Worm (Caenorhabditis elegans) whole organism, L1 larva: Measurements from ENCODE around the gene rmh-2.

ENCODE experiments used
- aly-2 ChIP-seq: fragments of 150-350 bp; optimal IDR thresholded peaks from 2 replicates; lab custom pipeline; 2014; ENCODE audit warnings: missing biosample characterization, missing genetic modification characterization
- ama-1 ChIP-seq: fragments of 150-350 bp; optimal IDR thresholded peaks from 2 replicates; lab custom pipeline; 2014
- elt-3 ChIP-seq, 6 experiments: fragments of 150-350 bp in 1 of 6; sonication (generic microtip); optimal IDR thresholded peaks; 2 replicates each; lab custom pipeline; 2017 to 2018; ENCODE audit warnings: missing biosample characterization in 6 of 6, missing genetic modification characterization in 6 of 6, inconsistent platforms in 1 of 6
- jun-1 ChIP-seq: fragments of 150-350 bp; optimal IDR thresholded peaks from 2 replicates; lab custom pipeline; 2014; ENCODE audit warnings: missing biosample characterization, missing genetic modification reagents, missing genetic modification characterization
- mef-2 ChIP-seq: fragments of 150-350 bp; optimal IDR thresholded peaks from 2 replicates; lab custom pipeline; 2014; ENCODE audit warnings: missing biosample characterization, missing genetic modification characterization
- mep-1 ChIP-seq: fragments of 150-350 bp; optimal IDR thresholded peaks from 2 replicates; lab custom pipeline; 2014; ENCODE audit warnings: missing biosample characterization, missing genetic modification characterization
- nhr-11 ChIP-seq: fragments of 150-350 bp; optimal IDR thresholded peaks from 2 replicates; lab custom pipeline; 2014; ENCODE audit warnings: missing biosample characterization, missing genetic modification characterization
- nhr-20 ChIP-seq: sonication (generic microtip); optimal IDR thresholded peaks from 2 replicates; lab custom pipeline; 2016; ENCODE audit warnings: mild to moderate bottlenecking, missing genetic modification characterization, missing compliant biosample characterization
- rnt-1 ChIP-seq: sonication (generic microtip); optimal IDR thresholded peaks from 2 replicates; lab custom pipeline; 2016; ENCODE audit warnings: mild to moderate bottlenecking, missing genetic modification characterization, moderate library complexity, missing compliant biosample characterization
- sox-4 ChIP-seq: sonication (generic microtip); optimal IDR thresholded peaks from 2 replicates; lab custom pipeline; 2016; ENCODE audit warnings: missing genetic modification characterization, missing compliant biosample characterization

ce11 chrV:9944093-9944492 is 13.5 kb upstream of the rmh-2 start, which contains the start of gene sre-28:
- no peak for TF ChIP-seq nhr-11
- TF ChIP-seq mep-1 (tag; lab: Kevin White, UChicago): no peak
- no peak for TF ChIP-seq elt-3 (tag; optimal IDR thresholded peaks at IDR 0.05; lab: Kevin White, UChicago)
- TF ChIP-seq aly-2 (tag; lab: Kevin White, UChicago): no peak
- TF ChIP-seq sox-4: no peak
- no peak for TF ChIP-seq rnt-1 (tag; lab: Kevin White, UChicago)
- no peak for TF ChIP-seq mef-2 (tag; lab: Kevin White, UChicago)
- no peak for TF ChIP-seq nhr-20 (tag; lab: Kevin White, UChicago)
- TF ChIP-seq ama-1 (lab: Kevin White, UChicago): no peak
- TF ChIP-seq jun-1 (tag; lab: Kevin White, UChicago): no peak
